Fruit fly (Drosophila melanogaster) ovary, adult (tissue): ENCODE results near the gene Reck.

ENCODE experiments used
- CG17801 ChIP-seq: fragments of 200-800 bp; optimal IDR thresholded peaks from 2 replicates; lab custom pipeline; 2019; ENCODE audit warnings: missing biosample characterization, mild to moderate bottlenecking, missing genetic modification characterization, moderate library complexity; ENCODE audit not compliant: partially characterized antibody

Reck gene

dm6 chr3L:14958613-14959327 lies 55.1 kb downstream of the Reck start:
- TF ChIP-seq CG17801 (GFP tag; lab: Kevin White, UChicago), result no peak

dm6 chr3L:14957033-14957328 lies 56.9 kb downstream of the Reck start:
- no peak for TF ChIP-seq CG17801 (GFP tag; lab: Kevin White, UChicago)

- no peak for TF ChIP-seq CG17801 (GFP tag; lab: Kevin White, UChicago)
These were observed 57.4 kb downstream of the Reck start for dm6 chr3L:14956288-14957032.

DNA sequence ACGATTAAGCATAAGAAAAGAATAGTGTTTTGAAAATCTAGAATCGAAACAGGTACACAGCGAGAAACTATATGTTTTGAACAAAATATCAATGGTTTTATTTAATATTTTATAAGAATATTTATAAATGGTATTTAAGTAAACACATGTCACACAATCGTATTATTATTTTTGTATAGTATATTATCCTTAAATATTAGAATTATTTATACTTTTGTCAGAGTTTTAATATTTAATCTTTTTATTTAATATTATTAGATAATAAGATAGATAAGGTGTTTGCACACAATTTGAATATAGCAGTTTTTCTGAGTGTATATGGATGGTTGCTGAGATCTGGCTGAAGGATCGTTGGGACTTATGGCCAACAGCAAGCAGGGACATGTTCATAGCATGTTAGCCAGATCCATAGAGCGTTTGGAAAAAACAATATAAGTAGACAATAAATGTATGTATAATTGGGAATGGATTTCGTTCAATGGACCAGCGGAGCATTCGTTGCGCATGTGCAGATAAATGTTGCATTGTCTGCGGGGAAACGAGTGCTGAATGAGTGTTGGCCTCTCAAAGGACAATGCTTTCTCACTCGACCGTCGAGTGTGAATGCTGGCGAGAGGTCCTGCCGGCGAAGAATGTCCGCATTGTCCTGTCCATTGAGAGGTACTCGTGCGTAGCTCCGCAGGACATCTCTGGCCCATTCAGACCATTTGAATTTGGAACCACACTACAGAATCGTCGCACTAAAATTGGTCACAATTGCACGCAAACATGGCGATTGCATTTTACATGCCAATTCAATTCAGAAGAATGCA lies 60.8 kb downstream of the Reck start:
- TF ChIP-seq CG17801 (GFP tag; lab: Kevin White, UChicago), result no peak
